Worm (Caenorhabditis elegans) whole organism, L2 larva: ENCODE results near the gene Y67A10A.7.

Experiments
- C34F6.9 ChIP-seq: fragments of 150-350 bp; optimal IDR thresholded peaks from 2 replicates; lab custom pipeline; 2014; ENCODE audit warnings: missing biosample characterization, missing genetic modification characterization
- F13H6.1 ChIP-seq: sonication (generic microtip); optimal IDR thresholded peaks from 2 replicates; lab custom pipeline; 2016; ENCODE audit warnings: missing genetic modification characterization, missing compliant biosample characterization
- R02D3.7 ChIP-seq: fragments of 150-350 bp; optimal IDR thresholded peaks from 2 replicates; lab custom pipeline; 2014; ENCODE audit warnings: missing biosample characterization, missing genetic modification characterization
- Y55F3AM.14 ChIP-seq: fragments of 200-800 bp; sonication (Bioruptor generic); optimal IDR thresholded peaks from 2 replicates; lab custom pipeline; 2018; ENCODE audit warnings: mild to moderate bottlenecking, missing genetic modification characterization, missing compliant biosample characterization
- ZK546.5 ChIP-seq: sonication (generic microtip); optimal IDR thresholded peaks from 2 replicates; lab custom pipeline; 2017; ENCODE audit warnings: missing biosample characterization, missing genetic modification characterization
- alr-1 ChIP-seq: fragments of 150-350 bp; optimal IDR thresholded peaks from 2 replicates; lab custom pipeline; 2014; ENCODE audit warnings: missing biosample characterization, missing genetic modification characterization
- aly-2 ChIP-seq: fragments of 150-350 bp; optimal IDR thresholded peaks from 2 replicates; lab custom pipeline; 2014; ENCODE audit warnings: missing biosample characterization, missing genetic modification characterization
- ama-1 ChIP-seq: fragments of 150-350 bp; optimal IDR thresholded peaks from 2 replicates; lab custom pipeline; 2018; ENCODE audit warnings: inconsistent platforms
- blmp-1 ChIP-seq: sonication (generic microtip); optimal IDR thresholded peaks from 2 replicates; lab custom pipeline; 2017; ENCODE audit warnings: missing genetic modification characterization, mild to moderate bottlenecking, missing compliant biosample characterization, antibody characterized with exemption, moderate library complexity; ENCODE audit not compliant: insufficient read depth
- ceh-16 ChIP-seq: fragments of 150-350 bp; optimal IDR thresholded peaks from 2 replicates; lab custom pipeline; 2014; ENCODE audit warnings: missing biosample characterization, missing genetic modification characterization
- ceh-82 ChIP-seq: fragments of 150-350 bp; optimal IDR thresholded peaks from 2 replicates; lab custom pipeline; 2014; ENCODE audit warnings: missing biosample characterization, missing genetic modification characterization
- dmd-4 ChIP-seq: sonication (generic microtip); optimal IDR thresholded peaks from 2 replicates; lab custom pipeline; 2017; ENCODE audit warnings: missing biosample characterization, missing genetic modification characterization
- egl-27 ChIP-seq: sonication (generic microtip); optimal IDR thresholded peaks from 3 replicates; lab custom pipeline; 2017; ENCODE audit warnings: missing biosample characterization, missing genetic modification reagents, missing genetic modification characterization
- elt-1 ChIP-seq: fragments of 150-350 bp; optimal IDR thresholded peaks from 2 replicates; lab custom pipeline; 2014; ENCODE audit warnings: missing biosample characterization, missing genetic modification characterization
- elt-3 ChIP-seq: sonication (generic microtip); optimal IDR thresholded peaks from 2 replicates; lab custom pipeline; 2017; ENCODE audit warnings: missing biosample characterization, missing genetic modification characterization
- fos-1 ChIP-seq: fragments of 150-350 bp; optimal IDR thresholded peaks from 2 replicates; lab custom pipeline; 2014; ENCODE audit warnings: missing biosample characterization, missing genetic modification characterization
- gmeb-1 ChIP-seq: fragments of 150-350 bp; optimal IDR thresholded peaks from 2 replicates; lab custom pipeline; 2014; ENCODE audit warnings: missing biosample characterization, missing genetic modification characterization
- lin-11 ChIP-seq: fragments of 150-350 bp; sonication (generic microtip); optimal IDR thresholded peaks from 2 replicates; lab custom pipeline; 2014; ENCODE audit warnings: missing biosample characterization, missing genetic modification characterization, inconsistent platforms, mixed read lengths
- lin-39 ChIP-seq: fragments of 150-350 bp; optimal IDR thresholded peaks from 2 replicates; lab custom pipeline; 2014; ENCODE audit warnings: missing biosample characterization, missing genetic modification reagents, missing genetic modification characterization
- mbf-1 ChIP-seq: sonication (generic microtip); optimal IDR thresholded peaks from 2 replicates; lab custom pipeline; 2017; ENCODE audit warnings: missing biosample characterization, missing genetic modification characterization
- mdl-1 ChIP-seq, 2 experiments: fragments of 150-350 bp in 1 of 2; sonication (generic microtip) in 1 of 2; optimal IDR thresholded peaks; 2 replicates each; lab custom pipeline; 2017; ENCODE audit warnings: missing biosample characterization in 2 of 2, missing genetic modification characterization in 2 of 2
- nhr-10 ChIP-seq: sonication (generic microtip); optimal IDR thresholded peaks from 2 replicates; lab custom pipeline; 2017; ENCODE audit warnings: missing biosample characterization, missing genetic modification characterization
- nhr-11 ChIP-seq: fragments of 150-350 bp; optimal IDR thresholded peaks from 2 replicates; lab custom pipeline; 2014; ENCODE audit warnings: missing biosample characterization, missing genetic modification characterization
- nhr-12 ChIP-seq: fragments of 150-350 bp; optimal IDR thresholded peaks from 2 replicates; lab custom pipeline; 2014; ENCODE audit warnings: missing biosample characterization, missing genetic modification characterization
- nhr-21 ChIP-seq: fragments of 150-350 bp; optimal IDR thresholded peaks from 2 replicates; lab custom pipeline; 2014; ENCODE audit warnings: missing biosample characterization, missing genetic modification characterization
- nhr-23 ChIP-seq: fragments of 150-350 bp; optimal IDR thresholded peaks from 2 replicates; lab custom pipeline; 2014; ENCODE audit warnings: missing biosample characterization, missing genetic modification reagents, missing genetic modification characterization
- nhr-237 ChIP-seq: fragments of 150-350 bp; optimal IDR thresholded peaks from 2 replicates; lab custom pipeline; 2014; ENCODE audit warnings: missing biosample characterization, missing genetic modification characterization
- nhr-25 ChIP-seq: fragments of 150-350 bp; sonication (generic microtip); optimal IDR thresholded peaks from 3 replicates; lab custom pipeline; 2014; ENCODE audit warnings: missing biosample characterization, missing genetic modification characterization
- nhr-6 ChIP-seq: fragments of 150-350 bp; optimal IDR thresholded peaks from 2 replicates; lab custom pipeline; 2014; ENCODE audit warnings: missing biosample characterization, missing genetic modification characterization
- nhr-77 ChIP-seq: fragments of 150-350 bp; optimal IDR thresholded peaks from 2 replicates; lab custom pipeline; 2014; ENCODE audit warnings: missing biosample characterization, missing genetic modification characterization
- peb-1 ChIP-seq: fragments of 150-350 bp; optimal IDR thresholded peaks from 2 replicates; lab custom pipeline; 2014; ENCODE audit warnings: missing biosample characterization, missing genetic modification characterization
- sem-4 ChIP-seq: fragments of 150-350 bp; optimal IDR thresholded peaks from 2 replicates; lab custom pipeline; 2014; ENCODE audit warnings: missing biosample characterization, missing genetic modification reagents, missing genetic modification characterization
- skn-1 ChIP-seq: sonication (generic microtip); optimal IDR thresholded peaks from 2 replicates; lab custom pipeline; 2017; ENCODE audit warnings: missing biosample characterization, missing genetic modification characterization
- sma-3 ChIP-seq: sonication (generic microtip); optimal IDR thresholded peaks from 2 replicates; lab custom pipeline; 2016; ENCODE audit warnings: missing genetic modification reagents, missing genetic modification characterization, missing compliant biosample characterization
- sma-9 ChIP-seq, 2 experiments: fragments of 150-350 bp in 1 of 2; sonication (generic microtip) in 1 of 2; optimal IDR thresholded peaks; 2 replicates each; lab custom pipeline; 2014 to 2016; ENCODE audit warnings: missing genetic modification characterization in 2 of 2, mild to moderate bottlenecking in 1 of 2, missing biosample characterization in 1 of 2, missing compliant biosample characterization in 1 of 2, missing genetic modification reagents in 1 of 2, moderate library complexity in 1 of 2
- snpc-4 ChIP-seq: fragments of 150-350 bp; optimal IDR thresholded peaks from 2 replicates; lab custom pipeline; 2014; ENCODE audit warnings: missing biosample characterization, missing genetic modification characterization
- unc-39 ChIP-seq: fragments of 150-350 bp; optimal IDR thresholded peaks from 2 replicates; lab custom pipeline; 2014; ENCODE audit warnings: missing biosample characterization, missing genetic modification characterization
- unc-55 ChIP-seq: fragments of 150-350 bp; sonication (generic microtip); optimal IDR thresholded peaks from 3 replicates; lab custom pipeline; 2014; ENCODE audit warnings: missing biosample characterization, missing genetic modification reagents, missing genetic modification characterization
- unc-62 ChIP-seq: fragments of 150-350 bp; optimal IDR thresholded peaks from 2 replicates; lab custom pipeline; 2014; ENCODE audit warnings: missing biosample characterization, missing genetic modification reagents, missing genetic modification characterization
- zag-1 ChIP-seq: fragments of 150-350 bp; optimal IDR thresholded peaks from 2 replicates; lab custom pipeline; 2014; ENCODE audit warnings: missing biosample characterization, missing genetic modification characterization
- ztf-1 ChIP-seq: fragments of 200-800 bp; sonication (Bioruptor generic); conservative IDR thresholded peaks from 2 replicates; pipeline ENCODE4 v1.3.6; 2022; ENCODE audit warnings: missing genetic modification characterization, missing compliant biosample characterization
- ztf-11 ChIP-seq: sonication (generic microtip); optimal IDR thresholded peaks from 2 replicates; lab custom pipeline; 2017; ENCODE audit warnings: missing biosample characterization, missing genetic modification characterization
- ztf-4 ChIP-seq: fragments of 150-350 bp; optimal IDR thresholded peaks from 2 replicates; lab custom pipeline; 2014; ENCODE audit warnings: missing biosample characterization, missing genetic modification characterization

Gene Y67A10A.7

ce11 chrIV:14339657-14340056, 34.3 kb upstream of the Y67A10A.7 start, which contains the start of gene Y67A10A.11:
Gene Y67A10A.11 (plus strand): TSS chrIV:14339957.
- TF ChIP-seq sem-4, result no peak

ce11 chrIV:14343756-14344155, 30.2 kb upstream of the Y67A10A.7 start, which contains the start of gene srlf-28:
Gene srlf-28 (minus strand): TSS chrIV:14343856.
- TF ChIP-seq gmeb-1 (tag; lab: Kevin White, UChicago) (no peak), zag-1 (tag; lab: Kevin White, UChicago) (no peak), C34F6.9 (tag; lab: Kevin White, UChicago) (no peak), dmd-4 (tag; lab: Kevin White, UChicago) (no peak), nhr-23 (tag; lab: Kevin White, UChicago) (no peak), nhr-21 (tag; lab: Kevin White, UChicago) (no peak), unc-62 (GFP tag; lab: Kevin White, UChicago) (no peak), egl-27 (tag; lab: Kevin White, UChicago) (no peak), unc-39 (tag; lab: Kevin White, UChicago) (no peak), ceh-82 (tag; lab: Kevin White, UChicago) (no peak), mdl-1 (tag; optimal IDR thresholded peaks at IDR 0.05; lab: Kevin White, UChicago) (no peak), Y55F3AM.14 (GFP tag; lab: Kevin White, UChicago) (no peak), unc-55 (GFP tag; lab: Kevin White, UChicago) (no peak), sma-9 (GFP tag; optimal IDR thresholded peaks at IDR 0.05; lab: Kevin White, UChicago) (no peak), sma-9 (tag; optimal IDR thresholded peaks at IDR 0.05; lab: Kevin White, UChicago) (no peak), nhr-25 (tag; lab: Kevin White, UChicago) (no peak), fos-1 (tag; lab: Kevin White, UChicago) (no peak), blmp-1 (tag; lab: Kevin White, UChicago) (no peak), nhr-12 (tag; lab: Kevin White, UChicago) (no peak), peb-1 (tag; lab: Kevin White, UChicago) (no peak), nhr-11 (tag; lab: Kevin White, UChicago) (no peak)

ce11 chrIV:14350651-14351050, 23.3 kb upstream of the Y67A10A.7 start, which contains the start of gene oac-56:
Gene oac-56 (minus strand): TSS chrIV:14350751.
- TF ChIP-seq ceh-16 (tag; lab: Kevin White, UChicago) (no peak), F13H6.1 (no peak), aly-2 (tag; lab: Kevin White, UChicago) (no peak), ztf-4 (no peak), nhr-21 (tag; lab: Kevin White, UChicago) (no peak), nhr-77 (no peak), mbf-1 (tag; lab: Kevin White, UChicago) (no peak), Y55F3AM.14 (GFP tag; lab: Kevin White, UChicago) (no peak), ZK546.5 (tag; lab: Kevin White, UChicago) (no peak), ztf-1 (GFP tag; lab: Robert Waterston, UW) (no peak), nhr-11 (tag; lab: Kevin White, UChicago) (no peak), nhr-10 (tag; lab: Kevin White, UChicago) (no peak), ztf-11 (no peak), nhr-12 (tag; lab: Kevin White, UChicago) (no peak), lin-11 (tag; lab: Kevin White, UChicago) (no peak), ceh-82 (tag; lab: Kevin White, UChicago) (no peak), nhr-6 (tag; lab: Kevin White, UChicago) (no peak), peb-1 (tag; lab: Kevin White, UChicago) (no peak), sma-9 (GFP tag; optimal IDR thresholded peaks at IDR 0.05; lab: Kevin White, UChicago) (no peak), sma-9 (tag; optimal IDR thresholded peaks at IDR 0.05; lab: Kevin White, UChicago) (no peak)
- TF ChIP-seq, all 48 proteins: peak for 0

ce11 chrIV:14356120-14356519, 17.8 kb upstream of the Y67A10A.7 start:
- TF ChIP-seq skn-1 (tag; lab: Kevin White, UChicago) (no peak), elt-1 (tag; lab: Kevin White, UChicago) (no peak), gmeb-1 (tag; lab: Kevin White, UChicago) (no peak), sma-3 (no peak), Y55F3AM.14 (GFP tag; lab: Kevin White, UChicago) (no peak), lin-11 (tag; lab: Kevin White, UChicago) (peak; percentile 47), unc-62 (GFP tag; lab: Kevin White, UChicago) (no peak), F13H6.1 (peak; percentile 62), ceh-82 (tag; lab: Kevin White, UChicago) (no peak), snpc-4 (tag; lab: Kevin White, UChicago) (peak; percentile 26), nhr-6 (tag; lab: Kevin White, UChicago) (peak; percentile 8), C34F6.9 (tag; lab: Kevin White, UChicago) (peak; percentile 77), egl-27 (tag; lab: Kevin White, UChicago) (no peak), mbf-1 (tag; lab: Kevin White, UChicago) (no peak), nhr-11 (tag; lab: Kevin White, UChicago) (no peak), blmp-1 (tag; lab: Kevin White, UChicago) (no peak), unc-39 (tag; lab: Kevin White, UChicago) (no peak), dmd-4 (tag; lab: Kevin White, UChicago) (no peak), sma-9 (GFP tag; optimal IDR thresholded peaks at IDR 0.05; lab: Kevin White, UChicago) (no peak), sma-9 (tag; optimal IDR thresholded peaks at IDR 0.05; lab: Kevin White, UChicago) (no peak), ama-1 (lab: Kevin White, UChicago) (no peak), nhr-12 (tag; lab: Kevin White, UChicago) (no peak), elt-3 (tag; lab: Kevin White, UChicago) (no peak), nhr-237 (tag; lab: Kevin White, UChicago) (no peak), nhr-10 (tag; lab: Kevin White, UChicago) (no peak), nhr-77 (no peak), aly-2 (tag; lab: Kevin White, UChicago) (no peak), lin-39 (no peak), mdl-1 (tag; optimal IDR thresholded peaks at IDR 0.05; lab: Kevin White, UChicago) (peak in 1 of 2 experiments; percentile 2), zag-1 (tag; lab: Kevin White, UChicago) (peak; percentile 37), alr-1 (no peak), R02D3.7 (tag; lab: Kevin White, UChicago) (no peak)
